Fruit fly (Drosophila melanogaster): Measurements from ENCODE around the gene CG18598.

DNA sequence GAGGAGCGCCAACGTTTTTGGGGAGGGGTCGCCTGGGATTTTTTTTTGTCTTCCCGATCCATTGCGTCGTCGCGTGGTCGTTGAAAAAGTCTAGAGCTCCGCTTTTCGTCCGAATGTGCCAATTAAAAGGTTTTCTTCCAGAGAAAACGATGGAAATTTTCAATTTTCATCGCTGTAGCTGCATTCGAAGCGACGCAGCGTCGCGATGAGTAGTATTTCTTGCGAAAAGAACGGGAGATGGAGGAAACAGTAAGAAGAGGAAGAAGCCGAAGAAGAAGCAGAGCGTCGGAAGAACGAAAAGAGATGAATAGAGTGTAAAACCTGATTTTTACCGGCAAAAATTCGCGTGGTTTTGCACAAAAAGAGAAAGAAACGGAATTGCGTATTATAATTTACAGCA lies 7.9 kb upstream of the CG18598 start:
- TF ChIP-seq Sin3A (optimal IDR thresholded peaks at IDR 0.05) (no peak), psq (optimal IDR thresholded peaks at IDR 0.05) (no peak), Myc (optimal IDR thresholded peaks at IDR 0.05) (no peak), h (optimal IDR thresholded peaks at IDR 0.05) (no peak)
